Worm (Caenorhabditis elegans) whole organism, L3 larva: ENCODE results near the gene C29F4.3.

Source experiments
- R02D3.7 ChIP-seq: fragments of 150-350 bp; optimal IDR thresholded peaks from 2 replicates; lab custom pipeline; 2014; ENCODE audit warnings: missing biosample characterization, missing genetic modification characterization
- ZK546.5 ChIP-seq: sonication (generic microtip); optimal IDR thresholded peaks from 2 replicates; lab custom pipeline; 2017; ENCODE audit warnings: missing biosample characterization, missing genetic modification characterization
- ama-1 ChIP-seq: fragments of 150-350 bp; optimal IDR thresholded peaks from 2 replicates; lab custom pipeline; 2018
- ceh-16 ChIP-seq: sonication (generic microtip); optimal IDR thresholded peaks from 2 replicates; lab custom pipeline; 2017; ENCODE audit warnings: missing biosample characterization, missing genetic modification characterization
- ceh-28 ChIP-seq: fragments of 150-350 bp; optimal IDR thresholded peaks from 2 replicates; lab custom pipeline; 2014; ENCODE audit warnings: missing biosample characterization, missing genetic modification reagents, missing genetic modification characterization
- ceh-82 ChIP-seq: fragments of 150-350 bp; optimal IDR thresholded peaks from 2 replicates; lab custom pipeline; 2014; ENCODE audit warnings: missing biosample characterization, missing genetic modification characterization
- daf-12 ChIP-seq: fragments of 150-350 bp; optimal IDR thresholded peaks from 2 replicates; lab custom pipeline; 2014; ENCODE audit warnings: missing biosample characterization, missing genetic modification reagents, missing genetic modification characterization
- egl-27 ChIP-seq: sonication (generic microtip); optimal IDR thresholded peaks from 4 replicates; lab custom pipeline; 2017; ENCODE audit warnings: missing biosample characterization, missing genetic modification reagents, missing genetic modification characterization
- egl-5 ChIP-seq: fragments of 150-350 bp; optimal IDR thresholded peaks from 2 replicates; lab custom pipeline; 2017; ENCODE audit warnings: missing biosample characterization, missing genetic modification reagents, missing genetic modification characterization, inconsistent platforms
- elt-2 ChIP-seq: sonication (generic microtip); optimal IDR thresholded peaks from 2 replicates; lab custom pipeline; 2016; ENCODE audit warnings: missing genetic modification reagents, mild to moderate bottlenecking, missing genetic modification characterization, missing compliant biosample characterization
- eor-1 ChIP-seq, 2 experiments: fragments of 150-350 bp; optimal IDR thresholded peaks; 2 replicates each; lab custom pipeline; 2014 to 2018; ENCODE audit warnings: missing biosample characterization in 2 of 2, missing genetic modification characterization in 2 of 2
- fkh-10 ChIP-seq: sonication (generic microtip); optimal IDR thresholded peaks from 2 replicates; lab custom pipeline; 2017; ENCODE audit warnings: missing biosample characterization, missing genetic modification reagents, missing genetic modification characterization
- hmg-11 ChIP-seq: sonication (generic microtip); optimal IDR thresholded peaks from 2 replicates; lab custom pipeline; 2016; ENCODE audit warnings: missing genetic modification characterization, missing compliant biosample characterization
- jun-1 ChIP-seq: fragments of 150-350 bp; optimal IDR thresholded peaks from 2 replicates; lab custom pipeline; 2014; ENCODE audit warnings: missing biosample characterization, missing genetic modification reagents, missing genetic modification characterization
- lin-15B ChIP-seq: fragments of 150-350 bp; optimal IDR thresholded peaks from 2 replicates; lab custom pipeline; 2014; ENCODE audit warnings: missing biosample characterization, missing genetic modification characterization
- lin-39 ChIP-seq: fragments of 150-350 bp; optimal IDR thresholded peaks from 2 replicates; lab custom pipeline; 2018; ENCODE audit warnings: missing biosample characterization, missing genetic modification reagents, missing genetic modification characterization
- lsy-12 ChIP-seq: sonication (generic microtip); optimal IDR thresholded peaks from 2 replicates; lab custom pipeline; 2016; ENCODE audit warnings: mild to moderate bottlenecking, missing genetic modification characterization, missing compliant biosample characterization
- nfya-1 ChIP-seq: sonication (generic microtip); optimal IDR thresholded peaks from 2 replicates; lab custom pipeline; 2017; ENCODE audit warnings: missing genetic modification characterization, mild to moderate bottlenecking, missing compliant biosample characterization, antibody characterized with exemption, moderate library complexity; ENCODE audit not compliant: insufficient read depth
- nhr-11 ChIP-seq: fragments of 150-350 bp; optimal IDR thresholded peaks from 2 replicates; lab custom pipeline; 2014; ENCODE audit warnings: missing biosample characterization, missing genetic modification characterization
- nhr-12 ChIP-seq: fragments of 150-350 bp; optimal IDR thresholded peaks from 2 replicates; lab custom pipeline; 2014; ENCODE audit warnings: missing biosample characterization, missing genetic modification characterization
- nhr-23 ChIP-seq: fragments of 150-350 bp; optimal IDR thresholded peaks from 2 replicates; lab custom pipeline; 2014; ENCODE audit warnings: missing biosample characterization, missing genetic modification reagents, missing genetic modification characterization
- nhr-25 ChIP-seq: sonication (generic microtip); optimal IDR thresholded peaks from 2 replicates; lab custom pipeline; 2017; ENCODE audit warnings: missing biosample characterization, missing genetic modification characterization
- nhr-28 ChIP-seq: fragments of 150-350 bp; optimal IDR thresholded peaks from 2 replicates; lab custom pipeline; 2014; ENCODE audit warnings: missing biosample characterization, missing genetic modification characterization
- nhr-43 ChIP-seq: sonication (generic microtip); optimal IDR thresholded peaks from 2 replicates; lab custom pipeline; 2016; ENCODE audit warnings: mild to moderate bottlenecking, missing genetic modification characterization, missing compliant biosample characterization; ENCODE audit not compliant: poor library complexity, severe bottlenecking
- nhr-67 ChIP-seq: fragments of 150-350 bp; optimal IDR thresholded peaks from 2 replicates; lab custom pipeline; 2014; ENCODE audit warnings: missing biosample characterization, missing genetic modification characterization
- nhr-77 ChIP-seq: fragments of 150-350 bp; optimal IDR thresholded peaks from 2 replicates; lab custom pipeline; 2014; ENCODE audit warnings: missing biosample characterization, missing genetic modification characterization
- pha-4 ChIP-seq: fragments of 150-350 bp; optimal IDR thresholded peaks from 2 replicates; lab custom pipeline; 2014; ENCODE audit warnings: missing biosample characterization, missing genetic modification reagents, missing genetic modification characterization
- pqm-1 ChIP-seq: fragments of 150-350 bp; optimal IDR thresholded peaks from 2 replicates; lab custom pipeline; 2017; ENCODE audit warnings: missing biosample characterization, missing genetic modification characterization, inconsistent platforms
- skn-1 ChIP-seq: fragments of 150-350 bp; optimal IDR thresholded peaks from 2 replicates; lab custom pipeline; 2014; ENCODE audit warnings: missing biosample characterization, missing genetic modification characterization
- snpc-4 ChIP-seq: fragments of 150-350 bp; optimal IDR thresholded peaks from 2 replicates; lab custom pipeline; 2014; ENCODE audit warnings: missing biosample characterization, missing genetic modification characterization
- tbx-2 ChIP-seq: sonication (generic microtip); optimal IDR thresholded peaks from 2 replicates; lab custom pipeline; 2016; ENCODE audit warnings: mild to moderate bottlenecking, missing genetic modification characterization, missing compliant biosample characterization
- unc-39 ChIP-seq: sonication (generic microtip); optimal IDR thresholded peaks from 4 replicates; lab custom pipeline; 2017; ENCODE audit warnings: missing biosample characterization, missing genetic modification characterization
- unc-62 ChIP-seq: fragments of 150-350 bp; sonication (generic microtip); optimal IDR thresholded peaks from 4 replicates; lab custom pipeline; 2014; ENCODE audit warnings: missing biosample characterization, missing genetic modification reagents, missing genetic modification characterization
- zag-1 ChIP-seq: fragments of 150-350 bp; optimal IDR thresholded peaks from 2 replicates; lab custom pipeline; 2014; ENCODE audit warnings: missing biosample characterization, missing genetic modification characterization
- ztf-11 ChIP-seq: fragments of 150-350 bp; optimal IDR thresholded peaks from 2 replicates; lab custom pipeline; 2014; ENCODE audit warnings: missing biosample characterization, missing genetic modification characterization

C29F4.3 gene

ce11 chrIV:11183991-11184390 is 39.8 kb downstream of the C29F4.3 start, which contains the start of gene nuaf-3:
Gene nuaf-3 (plus strand): TSS chrIV:11184291.
- TF ChIP-seq nhr-67 (tag; lab: Kevin White, UChicago) (no peak), elt-2 (peak; percentile 34)

ce11 chrIV:11183013-11183412 is 40.8 kb downstream of the C29F4.3 start, which contains the start of gene prx-14:
Gene prx-14 (plus strand): TSS chrIV:11183132.
- TF ChIP-seq pha-4 (tag; lab: Kevin White, UChicago) (peak; percentile 8), eor-1 (tag; optimal IDR thresholded peaks at IDR 0.05; lab: Kevin White, UChicago) (no peak), elt-2 (peak; percentile 0)

- TF ChIP-seq nhr-25 (tag; lab: Kevin White, UChicago) (no peak), elt-2 (peak; percentile 11), pha-4 (tag; lab: Kevin White, UChicago) (peak; percentile 6), nhr-77 (tag; lab: Kevin White, UChicago) (no peak), pqm-1 (tag; lab: Kevin White, UChicago) (peak; percentile 32)
Measured at ce11 chrIV:11180077-11180476, 43.7 kb downstream of the C29F4.3 start.

- TF ChIP-seq nhr-43 (tag; lab: Kevin White, UChicago): peak; percentile 87
- TF ChIP-seq lin-39 (tag; lab: Kevin White, UChicago): peak; percentile 38
- TF ChIP-seq egl-27 (tag; lab: Kevin White, UChicago): peak; percentile 19
- TF ChIP-seq skn-1 (tag; lab: Kevin White, UChicago): peak; percentile 46
- TF ChIP-seq ZK546.5 (tag; lab: Kevin White, UChicago): peak; percentile 39
- peak; percentile 39 for TF ChIP-seq fkh-10 (GFP tag; lab: Kevin White, UChicago)
- TF ChIP-seq ceh-28: peak; percentile 70
- peak; percentile 75 for TF ChIP-seq snpc-4 (tag; lab: Kevin White, UChicago)
- TF ChIP-seq R02D3.7 (tag; lab: Kevin White, UChicago): peak; percentile 74
- peak; percentile 82 for TF ChIP-seq pqm-1 (tag; lab: Kevin White, UChicago)
- TF ChIP-seq tbx-2 (tag; lab: Kevin White, UChicago): peak; percentile 83
- TF ChIP-seq nfya-1: peak; percentile 88
- peak; percentile 68 for TF ChIP-seq pha-4 (tag; lab: Kevin White, UChicago)
- peak; percentile 84 for TF ChIP-seq nhr-23 (tag; lab: Kevin White, UChicago)
- peak; percentile 93 for TF ChIP-seq egl-5 (tag; lab: Kevin White, UChicago)
- TF ChIP-seq jun-1 (tag; lab: Kevin White, UChicago): peak; percentile 82
- peak; percentile 81 for TF ChIP-seq lsy-12
- peak; percentile 67 for TF ChIP-seq nhr-25 (tag; lab: Kevin White, UChicago)
- TF ChIP-seq hmg-11 (tag; lab: Kevin White, UChicago): peak; percentile 29
- TF ChIP-seq ceh-82: peak; percentile 16
- TF ChIP-seq nhr-11: peak; percentile 64
- TF ChIP-seq elt-2: peak; percentile 84
- TF ChIP-seq lin-15B: peak; percentile 90
Measured at ce11 chrIV:11179123-11179740, 44.5 kb downstream of the C29F4.3 start, which contains the start of gene cpt-2. Gene cpt-2 (plus strand): TSS chrIV:11179645.

- TF ChIP-seq nhr-28 (no peak), zag-1 (tag; lab: Kevin White, UChicago) (no peak), lin-39 (tag; lab: Kevin White, UChicago) (no peak), egl-5 (tag; lab: Kevin White, UChicago) (no peak), daf-12 (tag; lab: Kevin White, UChicago) (no peak), ama-1 (lab: Kevin White, UChicago) (no peak), nhr-12 (no peak), R02D3.7 (tag; lab: Kevin White, UChicago) (no peak), nhr-23 (tag; lab: Kevin White, UChicago) (no peak), unc-39 (tag; lab: Kevin White, UChicago) (no peak), lsy-12 (no peak), ztf-11 (no peak), nhr-11 (no peak), unc-62 (GFP tag; lab: Kevin White, UChicago) (no peak), nhr-67 (tag; lab: Kevin White, UChicago) (no peak), tbx-2 (tag; lab: Kevin White, UChicago) (no peak), ceh-16 (tag; lab: Kevin White, UChicago) (no peak), nhr-77 (tag; lab: Kevin White, UChicago) (no peak)
- TF ChIP-seq, all 47 proteins: peak for 0
Measured at ce11 chrIV:11178495-11178894, 45.3 kb downstream of the C29F4.3 start, which contains the start of gene C08F8.9. Gene C08F8.9 (minus strand): TSS chrIV:11178595.
